Fruit fly (Drosophila melanogaster): ENCODE results near the gene CG13919.

DNA sequence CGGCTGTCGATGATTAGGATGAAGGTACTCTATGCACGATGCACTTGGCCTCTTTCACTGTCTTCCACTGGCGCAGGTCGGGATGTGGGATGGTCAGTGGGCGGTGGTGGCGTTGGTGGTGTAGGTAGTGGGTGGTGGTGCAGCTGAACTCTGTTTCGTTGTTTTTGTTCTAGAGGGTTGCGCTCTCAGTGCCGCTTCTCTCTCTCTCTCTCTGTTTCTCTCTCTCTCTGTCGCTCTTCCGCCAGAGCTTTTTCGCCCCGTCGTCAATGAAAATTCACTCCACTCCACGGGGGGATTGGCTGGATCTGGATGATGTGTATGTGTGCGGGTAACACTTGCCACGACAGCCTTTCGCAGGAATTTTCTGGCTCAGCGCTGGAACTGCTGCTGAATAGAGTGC is 8.4 kb upstream of the CG13919 start:
- TF ChIP-seq kay (GFP tag; ENCODE audit: borderline replicate concordance): no peak
- TF ChIP-seq tj (GFP tag; optimal IDR thresholded peaks at IDR 0.05): no peak
- TF ChIP-seq CG5204 (GFP tag; optimal IDR thresholded peaks at IDR 0.05): no peak
- TF ChIP-seq CG7101 (tag; optimal IDR thresholded peaks at IDR 0.05): no peak
- no peak for TF ChIP-seq bab1 (GFP tag; optimal IDR thresholded peaks at IDR 0.05)
- no peak for TF ChIP-seq CG7045 (GFP tag; optimal IDR thresholded peaks at IDR 0.05)
- no peak for TF ChIP-seq cnc (optimal IDR thresholded peaks at IDR 0.05)
- no peak for TF ChIP-seq Mnt (GFP tag; optimal IDR thresholded peaks at IDR 0.05)
- TF ChIP-seq CG14711 (tag; optimal IDR thresholded peaks at IDR 0.05): no peak
- TF ChIP-seq Hr96 (GFP tag; optimal IDR thresholded peaks at IDR 0.05): no peak
- TF ChIP-seq Crg-1 (GFP tag; optimal IDR thresholded peaks at IDR 0.05): no peak
- TF ChIP-seq ovo (GFP tag; optimal IDR thresholded peaks at IDR 0.05): no peak
